Fruit fly (Drosophila melanogaster) whole organism, embryonic: ENCODE results near the gene Sur-8.

Experiments
- Aef1 ChIP-seq: fragments of 200-800 bp; sonication (Bioruptor generic); IDR thresholded peaks from 3 replicates; pipeline ENCODE4 v1.3.6; 2022; ENCODE audit warnings: missing biosample characterization, missing genetic modification characterization
- BEAF-32 ChIP-seq: fragments of 200-800 bp; sonication (Bioruptor generic); optimal IDR thresholded peaks from 3 replicates; lab custom pipeline; 2017; ENCODE audit warnings: missing biosample characterization, missing genetic modification characterization, mild to moderate bottlenecking, moderate library complexity, missing genetic modification reagents
- CG10431 ChIP-seq: fragments of 200-800 bp; sonication (Bioruptor generic); optimal IDR thresholded peaks from 3 replicates; lab custom pipeline; 2018; ENCODE audit warnings: missing biosample characterization, mild to moderate bottlenecking, missing genetic modification characterization
- CG10462 ChIP-seq: fragments of 200-800 bp; sonication (Bioruptor generic); optimal IDR thresholded peaks from 2 replicates; lab custom pipeline; 2016; ENCODE audit warnings: missing biosample characterization, missing genetic modification characterization
- CG11247 ChIP-seq: fragments of 200-800 bp; sonication (Bioruptor generic); IDR thresholded peaks from 2 replicates; pipeline ENCODE4 v1.3.6; 2022; ENCODE audit warnings: missing biosample characterization, missing genetic modification characterization
- CG11696 ChIP-seq: fragments of 200-800 bp; sonication (Bioruptor generic); IDR thresholded peaks from 2 replicates; pipeline ENCODE4 v1.3.6; 2022; ENCODE audit warnings: missing biosample characterization, missing genetic modification characterization
- CG11723 ChIP-seq: fragments of 200-800 bp; sonication (Bioruptor generic); optimal IDR thresholded peaks from 2 replicates; lab custom pipeline; 2017; ENCODE audit warnings: missing biosample characterization, mild to moderate bottlenecking, missing genetic modification characterization
- CG12219 ChIP-seq: fragments of 200-800 bp; sonication (Bioruptor generic); optimal IDR thresholded peaks from 3 replicates; lab custom pipeline; 2018; ENCODE audit warnings: missing biosample characterization, mild to moderate bottlenecking, missing genetic modification characterization
- CG1233 ChIP-seq: fragments of 200-800 bp; sonication (Bioruptor generic); optimal IDR thresholded peaks from 4 replicates; lab custom pipeline; 2018; ENCODE audit warnings: missing biosample characterization, mild to moderate bottlenecking, missing genetic modification characterization
- CG12744 ChIP-seq: fragments of 200-800 bp; sonication (Bioruptor generic); optimal IDR thresholded peaks from 2 replicates; lab custom pipeline; 2016; ENCODE audit warnings: missing biosample characterization, missing genetic modification characterization
- CG13894 ChIP-seq: fragments of 200-800 bp; sonication (Bioruptor generic); optimal IDR thresholded peaks from 3 replicates; lab custom pipeline; 2018; ENCODE audit warnings: missing biosample characterization, mild to moderate bottlenecking, missing genetic modification characterization, moderate library complexity
- CG1603 ChIP-seq: fragments of 200-800 bp; sonication (Bioruptor generic); optimal IDR thresholded peaks from 2 replicates; lab custom pipeline; 2019; ENCODE audit warnings: missing biosample characterization, mild to moderate bottlenecking, missing genetic modification characterization, moderate library complexity
- CG16863 ChIP-seq: fragments of 200-800 bp; sonication (Bioruptor generic); optimal IDR thresholded peaks from 3 replicates; lab custom pipeline; 2016; ENCODE audit warnings: missing biosample characterization, missing genetic modification characterization
- CG17568 ChIP-seq: fragments of 200-800 bp; sonication (Bioruptor generic); optimal IDR thresholded peaks from 2 replicates; lab custom pipeline; 2018; ENCODE audit warnings: missing biosample characterization, mild to moderate bottlenecking, missing genetic modification characterization, moderate library complexity
- CG1792 ChIP-seq: fragments of 200-800 bp; sonication (Bioruptor generic); optimal IDR thresholded peaks from 2 replicates; lab custom pipeline; 2016; ENCODE audit warnings: missing biosample characterization, missing genetic modification characterization
- CG2202 ChIP-seq: fragments of 200-800 bp; sonication (Bioruptor generic); optimal IDR thresholded peaks from 2 replicates; lab custom pipeline; 2018; ENCODE audit warnings: missing biosample characterization, mild to moderate bottlenecking, missing genetic modification characterization
- CG4617 ChIP-seq: fragments of 200-800 bp; sonication (Bioruptor generic); optimal IDR thresholded peaks from 3 replicates; lab custom pipeline; 2016; ENCODE audit warnings: missing biosample characterization, missing genetic modification characterization, borderline replicate concordance
- CG6689 ChIP-seq: fragments of 200-800 bp; sonication (Bioruptor generic); IDR thresholded peaks from 2 replicates; pipeline ENCODE4 v1.3.6; 2022; ENCODE audit warnings: missing biosample characterization, missing genetic modification characterization
- CG7556 ChIP-seq: fragments of 200-800 bp; sonication (Bioruptor generic); optimal IDR thresholded peaks from 2 replicates; lab custom pipeline; 2017; ENCODE audit warnings: missing biosample characterization, mild to moderate bottlenecking, missing genetic modification characterization
- CG7745 ChIP-seq: fragments of 200-800 bp; sonication (Bioruptor generic); optimal IDR thresholded peaks from 2 replicates; lab custom pipeline; 2018; ENCODE audit warnings: missing biosample characterization, mild to moderate bottlenecking, missing genetic modification characterization, moderate library complexity
- CG8478 ChIP-seq: fragments of >200 bp; optimal IDR thresholded peaks from 2 replicates; lab custom pipeline; 2018
- CG9932 ChIP-seq: fragments of 200-800 bp; sonication (Bioruptor generic); IDR thresholded peaks from 2 replicates; pipeline ENCODE4 v1.3.6; 2022; ENCODE audit warnings: missing biosample characterization, missing genetic modification characterization
- D19A ChIP-seq: fragments of 200-800 bp; optimal IDR thresholded peaks from 3 replicates; lab custom pipeline; 2019; ENCODE audit warnings: missing biosample characterization, mild to moderate bottlenecking, missing genetic modification characterization, moderate library complexity
- Dfd ChIP-seq, 2 experiments: fragments of >200 bp; optimal IDR thresholded peaks; 2 replicates each; lab custom pipeline; 2017; ENCODE audit warnings: missing biosample characterization in 2 of 2, missing genetic modification characterization in 2 of 2
- Doc2 ChIP-seq: fragments of 200-800 bp; sonication (Bioruptor generic); IDR thresholded peaks from 2 replicates; pipeline ENCODE4 v1.3.6; 2022; ENCODE audit warnings: missing biosample characterization, missing genetic modification characterization
- Hey ChIP-seq: fragments of 200-800 bp; sonication (Bioruptor generic); optimal IDR thresholded peaks from 3 replicates; lab custom pipeline; 2018; ENCODE audit warnings: missing biosample characterization, mild to moderate bottlenecking, missing genetic modification characterization
- Hr3 ChIP-seq: fragments of 200-800 bp; sonication (Bioruptor generic); optimal IDR thresholded peaks from 3 replicates; lab custom pipeline; 2016; ENCODE audit warnings: missing biosample characterization, missing genetic modification characterization
- Mad ChIP-seq: fragments of 200-800 bp; sonication (Bioruptor generic); optimal IDR thresholded peaks from 2 replicates; lab custom pipeline; 2016; ENCODE audit warnings: missing biosample characterization, missing genetic modification characterization
- bsh ChIP-seq, 2 experiments: fragments of 200-800 bp; sonication (Bioruptor generic); optimal IDR thresholded peaks; 2 replicates each; lab custom pipeline; 2017 to 2018; ENCODE audit warnings: mild to moderate bottlenecking in 2 of 2, missing biosample characterization in 2 of 2, missing genetic modification characterization in 2 of 2, moderate library complexity in 1 of 2
- dan ChIP-seq: fragments of 200-800 bp; sonication (Bioruptor generic); IDR thresholded peaks from 2 replicates; pipeline ENCODE4 v1.3.6; 2022; ENCODE audit warnings: missing biosample characterization, missing genetic modification characterization
- dati ChIP-seq: fragments of 200-800 bp; sonication (Bioruptor generic); IDR thresholded peaks from 2 replicates; pipeline ENCODE4 v1.3.6; 2022; ENCODE audit warnings: missing biosample characterization, missing genetic modification characterization
- dm ChIP-seq: fragments of 200-800 bp; sonication (Bioruptor generic); optimal IDR thresholded peaks from 3 replicates; lab custom pipeline; 2016; ENCODE audit warnings: missing biosample characterization, missing genetic modification characterization
- dpn ChIP-seq, 2 experiments: fragments of 200-800 bp; sonication (Bioruptor generic); optimal IDR thresholded peaks; 3 replicates each; lab custom pipeline; 2016; ENCODE audit warnings: missing biosample characterization in 2 of 2, missing genetic modification characterization in 2 of 2
- exex ChIP-seq: fragments of 200-800 bp; sonication (Bioruptor generic); optimal IDR thresholded peaks from 4 replicates; lab custom pipeline; 2018; ENCODE audit warnings: missing biosample characterization, mild to moderate bottlenecking, missing genetic modification characterization, moderate library complexity
- fd64A ChIP-seq: fragments of 200-800 bp; sonication (Bioruptor generic); optimal IDR thresholded peaks from 3 replicates; lab custom pipeline; 2018; ENCODE audit warnings: missing biosample characterization, mild to moderate bottlenecking, missing genetic modification characterization
- fd96Cb ChIP-seq: fragments of 200-800 bp; sonication (Bioruptor generic); optimal IDR thresholded peaks from 2 replicates; lab custom pipeline; 2018; ENCODE audit warnings: missing biosample characterization, mild to moderate bottlenecking, missing genetic modification characterization, moderate library complexity
- gcm2 ChIP-seq: fragments of 200-800 bp; sonication (Bioruptor generic); optimal IDR thresholded peaks from 2 replicates; lab custom pipeline; 2016; ENCODE audit warnings: missing biosample characterization, missing genetic modification characterization
- her ChIP-seq: fragments of 200-800 bp; sonication (Bioruptor generic); optimal IDR thresholded peaks from 2 replicates; lab custom pipeline; 2016; ENCODE audit warnings: missing biosample characterization, missing genetic modification characterization
- ind ChIP-seq: fragments of 200-800 bp; sonication (Bioruptor generic); optimal IDR thresholded peaks from 3 replicates; lab custom pipeline; 2016; ENCODE audit warnings: missing biosample characterization, missing genetic modification characterization
- knrl ChIP-seq: fragments of 200-800 bp; sonication (Bioruptor generic); IDR thresholded peaks from 3 replicates; pipeline ENCODE4 v1.3.6; 2022; ENCODE audit warnings: missing biosample characterization, missing genetic modification characterization; ENCODE audit not compliant: partially characterized antibody
- maf-S ChIP-seq: fragments of 200-800 bp; sonication (Bioruptor generic); optimal IDR thresholded peaks from 2 replicates; lab custom pipeline; 2016; ENCODE audit warnings: missing biosample characterization, missing genetic modification characterization
- otp ChIP-seq: fragments of 200-800 bp; sonication (Bioruptor generic); IDR thresholded peaks from 3 replicates; pipeline ENCODE4, ENCODE4 v1.3.6; 2022; ENCODE audit warnings: missing biosample characterization, missing genetic modification characterization
- pb ChIP-seq: fragments of 200-800 bp; sonication (Bioruptor generic); optimal IDR thresholded peaks from 3 replicates; lab custom pipeline; 2016; ENCODE audit warnings: missing biosample characterization, missing genetic modification characterization
- pfk ChIP-seq: fragments of 200-800 bp; sonication (Bioruptor generic); optimal IDR thresholded peaks from 2 replicates; lab custom pipeline; 2018; ENCODE audit warnings: missing biosample characterization, mild to moderate bottlenecking, missing genetic modification characterization, moderate library complexity
- schlank ChIP-seq: fragments of 200-800 bp; sonication (Bioruptor generic); optimal IDR thresholded peaks from 2 replicates; lab custom pipeline; 2018; ENCODE audit warnings: missing biosample characterization, mild to moderate bottlenecking, missing genetic modification characterization
- sr ChIP-seq: fragments of 200-800 bp; sonication (Bioruptor generic); IDR thresholded peaks from 3 replicates; pipeline ENCODE4 v1.3.6; 2022; ENCODE audit warnings: missing biosample characterization, missing genetic modification characterization
- tap ChIP-seq: fragments of 200-800 bp; optimal IDR thresholded peaks from 3 replicates; lab custom pipeline; 2019; ENCODE audit warnings: missing biosample characterization, mild to moderate bottlenecking, missing genetic modification characterization, moderate library complexity
- unpg ChIP-seq: fragments of 200-800 bp; sonication (Bioruptor generic); optimal IDR thresholded peaks from 3 replicates; lab custom pipeline; 2018; ENCODE audit warnings: missing biosample characterization, mild to moderate bottlenecking, missing genetic modification characterization, moderate library complexity
- zen2 ChIP-seq: fragments of 200-800 bp; sonication (Bioruptor generic); IDR thresholded peaks from 3 replicates; pipeline ENCODE4 v1.3.6; 2022; ENCODE audit warnings: missing biosample characterization, missing genetic modification characterization; ENCODE audit not compliant: partially characterized antibody

The Sur-8 gene

DNA sequence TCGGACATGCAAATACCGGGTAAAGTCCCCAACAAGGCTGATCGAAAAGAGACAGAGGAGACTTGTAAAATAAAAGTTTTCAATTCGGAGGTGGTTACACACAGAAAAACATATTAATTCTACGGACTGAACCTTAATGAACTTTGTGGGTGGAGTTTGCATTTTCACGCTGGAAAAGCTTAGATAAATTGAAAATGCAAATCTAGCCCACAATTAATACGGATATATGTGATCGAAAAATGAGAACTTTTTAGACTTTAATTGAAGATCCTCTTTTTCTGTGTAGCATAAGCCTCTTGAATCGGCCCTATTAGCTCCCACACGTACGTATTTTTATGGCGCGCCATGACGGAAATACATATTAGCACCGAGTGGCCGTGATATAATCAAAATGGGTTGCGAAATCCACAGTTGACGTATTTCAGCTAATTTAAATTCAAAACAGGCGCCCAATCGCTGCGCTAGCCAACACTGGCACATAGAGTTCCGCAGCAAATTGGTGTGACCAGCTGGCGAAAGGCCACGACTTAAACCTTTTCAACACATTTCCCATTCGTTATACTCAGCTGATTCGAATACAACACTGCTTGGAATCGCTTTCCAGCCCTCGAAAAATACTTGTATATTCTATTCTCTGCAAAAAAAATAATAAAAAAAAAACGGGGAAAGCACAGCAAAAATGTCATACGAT is 16.8 kb downstream of the Sur-8 start (continued):
- TF ChIP-seq fd96Cb (tag; lab: Kevin White, UChicago): peak; percentile 30
- TF ChIP-seq unpg: peak; percentile 7
- peak; percentile 5 for TF ChIP-seq schlank (tag; lab: Kevin White, UChicago)
- TF ChIP-seq fd64A (GFP tag; lab: Kevin White, UChicago): no peak
- no peak for TF ChIP-seq tap
- peak; percentile 39; the same call in 1 of the 3 replicates for TF ChIP-seq knrl (GFP tag; lab: Robert Waterston, UW)
- peak; percentile 19 for TF ChIP-seq CG12219
- peak; percentile 49 for TF ChIP-seq CG12744 (GFP tag; lab: Kevin White, UChicago)
- TF ChIP-seq her (GFP tag; lab: Kevin White, UChicago): peak; percentile 55
- TF ChIP-seq exex: no peak
- peak; percentile 62 for TF ChIP-seq ind (GFP tag; lab: Kevin White, UChicago)
- TF ChIP-seq Hr3: peak; percentile 2
- TF ChIP-seq CG7745 (tag; lab: Kevin White, UChicago): no peak
- peak; percentile 56; the same call in 1 of the 2 replicates for TF ChIP-seq CG6689 (GFP tag; lab: Robert Waterston, UW)
- peak; percentile 37 for TF ChIP-seq CG7556 (GFP tag; lab: Kevin White, UChicago)
- peak; percentile 38 for TF ChIP-seq maf-S
- TF ChIP-seq CG2202 (tag; lab: Kevin White, UChicago): peak; percentile 3
- TF ChIP-seq CG8478 (lab: Kevin White, UChicago): no peak
- TF ChIP-seq CG13894 (tag; lab: Kevin White, UChicago): peak; percentile 73
- no peak; the same call in 2 of the 3 replicates for TF ChIP-seq Aef1
- peak; percentile 50; the same call in 1 of the 3 replicates for TF ChIP-seq sr (GFP tag; lab: Robert Waterston, UW)
- no peak; the same call in 1 of the 2 replicates for TF ChIP-seq dati (GFP tag; lab: Robert Waterston, UW)
- peak; percentile 57 for TF ChIP-seq pb (GFP tag; lab: Kevin White, UChicago)
- no peak for TF ChIP-seq CG11723 (GFP tag; lab: Kevin White, UChicago)
- peak; percentile 64 for TF ChIP-seq CG11247 (GFP tag; lab: Robert Waterston, UW)
- TF ChIP-seq pfk: peak; percentile 43
- TF ChIP-seq CG11696: 0 out of 2 replicates have a peak, but pooled peaks have one; percentile 39
- peak; percentile 91 for TF ChIP-seq CG1603 (tag; lab: Kevin White, UChicago)
- TF ChIP-seq CG10431 (GFP tag; lab: Kevin White, UChicago): peak; percentile 4
- no peak for TF ChIP-seq Hey (tag; lab: Kevin White, UChicago)
- peak; percentile 53 for TF ChIP-seq BEAF-32 (GFP tag; lab: Kevin White, UChicago)
- peak; percentile 56 for TF ChIP-seq dm (GFP tag; lab: Kevin White, UChicago)
- peak; percentile 52; the same call in 1 of the 3 replicates for TF ChIP-seq otp
- TF ChIP-seq dan (GFP tag; lab: Robert Waterston, UW): no peak
- peak; percentile 12 for TF ChIP-seq D19A (tag; lab: Kevin White, UChicago)
- TF ChIP-seq CG9932 (GFP tag; lab: Robert Waterston, UW): peak; percentile 73
- TF ChIP-seq CG10462 (GFP tag; lab: Kevin White, UChicago): no peak
- peak; percentile 58 to 77 for TF ChIP-seq dpn (GFP tag; optimal IDR thresholded peaks at IDR 0.05; lab: Kevin White, UChicago)
- TF ChIP-seq Dfd (GFP tag; optimal IDR thresholded peaks at IDR 0.05; lab: Kevin White, UChicago): no peak
- TF ChIP-seq Mad (GFP tag; lab: Kevin White, UChicago): peak; percentile 55
- TF ChIP-seq CG17568 (GFP tag; lab: Kevin White, UChicago): no peak
- peak; percentile 46 for TF ChIP-seq CG16863
- TF ChIP-seq Doc2 (GFP tag; lab: Robert Waterston, UW): no peak
- TF ChIP-seq CG1233 (GFP tag; lab: Kevin White, UChicago): peak; percentile 9
- peak in 1 of 2 experiments; percentile 33 for TF ChIP-seq bsh (GFP tag; optimal IDR thresholded peaks at IDR 0.05; lab: Kevin White, UChicago)
- no peak for TF ChIP-seq zen2 (GFP tag; lab: Robert Waterston, UW)
- peak; percentile 3 for TF ChIP-seq gcm2
- TF ChIP-seq CG1792 (GFP tag; lab: Kevin White, UChicago): peak; percentile 56
- TF ChIP-seq CG4617 (GFP tag; lab: Kevin White, UChicago): peak; percentile 54
